Worm (Caenorhabditis elegans): ENCODE results near the gene lgc-11.
A peak's percentile ranks its signal among the peaks of the same experiment; 100 is the strongest.

ce11 chrX:7455960-7456359 lies 50.5 kb downstream of the lgc-11 start:
- TF ChIP-seq elt-3 (tag; optimal IDR thresholded peaks at IDR 0.05) (no peak), unc-39 (tag; optimal IDR thresholded peaks at IDR 0.05) (peak; percentile 53), nhr-28 (tag; optimal IDR thresholded peaks at IDR 0.05) (no peak), unc-62 (GFP tag; optimal IDR thresholded peaks at IDR 0.05) (no peak), lin-13 (tag; optimal IDR thresholded peaks at IDR 0.05) (no peak)
